Fruit fly (Drosophila melanogaster) whole organism, embryonic: ENCODE results near the gene fred.

Experiments
- Atf-2 ChIP-seq: fragments of 200-800 bp; sonication (Bioruptor generic); optimal IDR thresholded peaks from 2 replicates; lab custom pipeline; 2016; ENCODE audit warnings: missing biosample characterization, missing genetic modification characterization
- B-H1 ChIP-seq: fragments of 200-800 bp; sonication (Bioruptor generic); IDR thresholded peaks from 3 replicates; pipeline ENCODE4 v1.3.6; 2022; ENCODE audit warnings: missing biosample characterization, missing genetic modification characterization
- Bgb ChIP-seq: fragments of 200-800 bp; sonication (Bioruptor generic); IDR thresholded peaks from 2 replicates; pipeline ENCODE4 v1.3.6; 2022; ENCODE audit warnings: missing biosample characterization, missing genetic modification characterization; ENCODE audit not compliant: partially characterized antibody
- CG12299 ChIP-seq: fragments of 200-800 bp; sonication (Bioruptor generic); optimal IDR thresholded peaks from 2 replicates; lab custom pipeline; 2018; ENCODE audit warnings: missing biosample characterization, mild to moderate bottlenecking, missing genetic modification characterization
- CG13775 ChIP-seq: fragments of 200-800 bp; sonication (Bioruptor generic); optimal IDR thresholded peaks from 3 replicates; lab custom pipeline; 2017; ENCODE audit warnings: missing biosample characterization, mild to moderate bottlenecking, missing genetic modification characterization
- CG15696 ChIP-seq: fragments of 200-800 bp; sonication (Bioruptor generic); optimal IDR thresholded peaks from 2 replicates; lab custom pipeline; 2019; ENCODE audit warnings: missing biosample characterization, mild to moderate bottlenecking, missing genetic modification characterization, moderate library complexity
- CG16815 ChIP-seq: fragments of 200-800 bp; sonication (Bioruptor generic); optimal IDR thresholded peaks from 3 replicates; lab custom pipeline; 2017; ENCODE audit warnings: missing biosample characterization, mild to moderate bottlenecking, missing genetic modification characterization
- CG17912 ChIP-seq: fragments of 200-800 bp; sonication (Bioruptor generic); optimal IDR thresholded peaks from 2 replicates; lab custom pipeline; 2018; ENCODE audit warnings: missing biosample characterization, mild to moderate bottlenecking, missing genetic modification characterization
- CG32767 ChIP-seq: fragments of 200-800 bp; sonication (Bioruptor generic); IDR thresholded peaks from 2 replicates; pipeline ENCODE4 v1.3.6; 2022; ENCODE audit warnings: missing biosample characterization, missing genetic modification characterization
- CG4360 ChIP-seq: fragments of 200-800 bp; sonication (Bioruptor generic); IDR thresholded peaks from 2 replicates; pipeline ENCODE4 v1.3.6; 2022; ENCODE audit warnings: missing biosample characterization, missing genetic modification characterization
- CG7372 ChIP-seq: fragments of 200-800 bp; sonication (Bioruptor generic); IDR thresholded peaks from 2 replicates; pipeline ENCODE4 v1.3.6; 2022; ENCODE audit warnings: missing biosample characterization, missing genetic modification characterization
- CG7745 ChIP-seq: fragments of 200-800 bp; sonication (Bioruptor generic); optimal IDR thresholded peaks from 2 replicates; lab custom pipeline; 2018; ENCODE audit warnings: missing biosample characterization, mild to moderate bottlenecking, missing genetic modification characterization, moderate library complexity
- CG8359 ChIP-seq: fragments of 200-800 bp; sonication (Bioruptor generic); optimal IDR thresholded peaks from 2 replicates; lab custom pipeline; 2017; ENCODE audit warnings: missing biosample characterization, mild to moderate bottlenecking, missing genetic modification characterization, borderline replicate concordance
- CG8924 ChIP-seq: fragments of 200-800 bp; optimal IDR thresholded peaks from 3 replicates; lab custom pipeline; 2019; ENCODE audit warnings: missing biosample characterization, mild to moderate bottlenecking, missing genetic modification characterization, moderate library complexity
- Ets97D ChIP-seq: fragments of 200-800 bp; sonication (Bioruptor generic); optimal IDR thresholded peaks from 3 replicates; lab custom pipeline; 2016; ENCODE audit warnings: missing biosample characterization, missing genetic modification characterization
- Fer2 ChIP-seq: fragments of 200-800 bp; sonication (Bioruptor generic); optimal IDR thresholded peaks from 2 replicates; lab custom pipeline; 2018; ENCODE audit warnings: missing biosample characterization, mild to moderate bottlenecking, missing genetic modification characterization, moderate library complexity
- HLH4C ChIP-seq: fragments of 200-800 bp; sonication (Bioruptor generic); IDR thresholded peaks from 3 replicates; pipeline ENCODE4 v1.3.6; 2022; ENCODE audit warnings: missing biosample characterization, missing genetic modification characterization; ENCODE audit not compliant: partially characterized antibody
- Hr3 ChIP-seq: fragments of 200-800 bp; sonication (Bioruptor generic); optimal IDR thresholded peaks from 3 replicates; lab custom pipeline; 2016; ENCODE audit warnings: missing biosample characterization, missing genetic modification characterization
- Jarid2 ChIP-seq: fragments of 200-800 bp; sonication (Bioruptor generic); optimal IDR thresholded peaks from 3 replicates; lab custom pipeline; 2017; ENCODE audit warnings: mild to moderate bottlenecking, missing biosample characterization, missing genetic modification reagents, missing genetic modification characterization
- Lim3 ChIP-seq: fragments of 200-800 bp; sonication (Bioruptor generic); IDR thresholded peaks from 2 replicates; pipeline ENCODE4 v1.3.6; 2022; ENCODE audit warnings: missing biosample characterization, missing genetic modification characterization
- Mad ChIP-seq: fragments of 200-800 bp; sonication (Bioruptor generic); optimal IDR thresholded peaks from 2 replicates; lab custom pipeline; 2016; ENCODE audit warnings: missing biosample characterization, missing genetic modification characterization
- NC2α ChIP-seq: fragments of 200-800 bp; sonication (Bioruptor generic); optimal IDR thresholded peaks from 2 replicates; lab custom pipeline; 2016; ENCODE audit warnings: missing biosample characterization, missing genetic modification characterization
- Opbp ChIP-seq: fragments of 200-800 bp; sonication (Bioruptor generic); IDR thresholded peaks from 3 replicates; pipeline ENCODE4 v1.3.6; 2022; ENCODE audit warnings: missing biosample characterization, missing genetic modification characterization; ENCODE audit not compliant: partially characterized antibody
- PHDP ChIP-seq: fragments of 200-800 bp; sonication (Bioruptor generic); optimal IDR thresholded peaks from 3 replicates; lab custom pipeline; 2018; ENCODE audit warnings: missing biosample characterization, mild to moderate bottlenecking, missing genetic modification characterization, moderate library complexity
- Sry-δ ChIP-seq: fragments of 200-800 bp; sonication (Bioruptor generic); optimal IDR thresholded peaks from 2 replicates; lab custom pipeline; 2016; ENCODE audit warnings: missing biosample characterization, missing genetic modification characterization
- Taf1 ChIP-seq: fragments of 200-800 bp; sonication (Bioruptor generic); IDR thresholded peaks from 2 replicates; pipeline ENCODE4 v1.3.6; 2022; ENCODE audit warnings: missing biosample characterization, missing genetic modification characterization
- Tbp ChIP-seq: fragments of >200 bp; optimal IDR thresholded peaks from 2 replicates; lab custom pipeline; 2018; ENCODE audit warnings: missing biosample characterization, missing genetic modification characterization
- abd-A ChIP-seq: fragments of 200-800 bp; sonication (Bioruptor generic); optimal IDR thresholded peaks from 3 replicates; lab custom pipeline; 2019; ENCODE audit warnings: missing biosample characterization, mild to moderate bottlenecking, missing genetic modification characterization, moderate library complexity
- al ChIP-seq: fragments of 200-800 bp; sonication (Bioruptor generic); IDR thresholded peaks from 2 replicates; pipeline ENCODE4 v1.3.6; 2022; ENCODE audit warnings: missing biosample characterization, missing genetic modification characterization
- ara ChIP-seq: fragments of 200-800 bp; sonication (Bioruptor generic); IDR thresholded peaks from 2 replicates; pipeline ENCODE4 v1.3.6; 2022; ENCODE audit warnings: missing biosample characterization, missing genetic modification characterization
- bbx ChIP-seq: fragments of 200-800 bp; sonication (Bioruptor generic); IDR thresholded peaks from 2 replicates; pipeline ENCODE4 v1.3.6; 2022; ENCODE audit warnings: missing biosample characterization, missing genetic modification characterization; ENCODE audit not compliant: partially characterized antibody
- eyg ChIP-seq: fragments of 200-800 bp; sonication (Bioruptor generic); optimal IDR thresholded peaks from 3 replicates; lab custom pipeline; 2016; ENCODE audit warnings: missing biosample characterization, missing genetic modification characterization
- fd102C ChIP-seq: fragments of 200-800 bp; sonication (Bioruptor generic); optimal IDR thresholded peaks from 2 replicates; lab custom pipeline; 2018; ENCODE audit warnings: missing biosample characterization, mild to moderate bottlenecking, missing genetic modification characterization, moderate library complexity
- gem ChIP-seq: fragments of 200-800 bp; sonication (Bioruptor generic); optimal IDR thresholded peaks from 2 replicates; lab custom pipeline; 2019; ENCODE audit warnings: missing biosample characterization, mild to moderate bottlenecking, missing genetic modification characterization, moderate library complexity
- gfzf ChIP-seq: fragments of 200-800 bp; sonication (Bioruptor generic); optimal IDR thresholded peaks from 2 replicates; lab custom pipeline; 2016; ENCODE audit warnings: missing biosample characterization, mild to moderate bottlenecking, missing genetic modification characterization, moderate library complexity
- gt ChIP-seq: fragments of 200-800 bp; sonication (Bioruptor generic); IDR thresholded peaks from 2 replicates; pipeline ENCODE4 v1.3.6; 2022; ENCODE audit warnings: missing biosample characterization, missing genetic modification characterization
- ham ChIP-seq: fragments of 200-800 bp; sonication (Bioruptor generic); IDR thresholded peaks from 2 replicates; pipeline ENCODE4 v1.3.6; 2022; ENCODE audit warnings: missing biosample characterization, missing genetic modification characterization
- lmd ChIP-seq: fragments of 200-800 bp; sonication (Bioruptor generic); IDR thresholded peaks from 2 replicates; pipeline ENCODE4 v1.3.6; 2022; ENCODE audit warnings: missing biosample characterization, missing genetic modification characterization
- mam ChIP-seq: fragments of 200-800 bp; sonication (Bioruptor generic); optimal IDR thresholded peaks from 3 replicates; lab custom pipeline; 2016; ENCODE audit warnings: missing biosample characterization, missing genetic modification characterization
- oc ChIP-seq: fragments of 200-800 bp; sonication (Bioruptor generic); optimal IDR thresholded peaks from 2 replicates; lab custom pipeline; 2018; ENCODE audit warnings: missing biosample characterization, mild to moderate bottlenecking, missing genetic modification characterization, moderate library complexity
- org-1 ChIP-seq: fragments of 200-800 bp; sonication (Bioruptor generic); optimal IDR thresholded peaks from 2 replicates; lab custom pipeline; 2017; ENCODE audit warnings: missing biosample characterization, missing genetic modification characterization
- otp ChIP-seq: fragments of 200-800 bp; sonication (Bioruptor generic); IDR thresholded peaks from 3 replicates; pipeline ENCODE4, ENCODE4 v1.3.6; 2022; ENCODE audit warnings: missing biosample characterization, missing genetic modification characterization
- pzg ChIP-seq: fragments of 200-800 bp; sonication (Bioruptor generic); optimal IDR thresholded peaks from 3 replicates; lab custom pipeline; 2018; ENCODE audit warnings: missing biosample characterization, mild to moderate bottlenecking, missing genetic modification characterization, moderate library complexity
- toy ChIP-seq: fragments of 200-800 bp; sonication (Bioruptor generic); IDR thresholded peaks from 2 replicates; pipeline ENCODE4 v1.3.6; 2022; ENCODE audit warnings: missing biosample characterization, missing genetic modification characterization
- trem ChIP-seq: fragments of 200-800 bp; optimal IDR thresholded peaks from 3 replicates; lab custom pipeline; 2019; ENCODE audit warnings: missing biosample characterization, mild to moderate bottlenecking, missing genetic modification characterization, moderate library complexity
- zfh2 ChIP-seq: fragments of 200-800 bp; sonication (Bioruptor generic); optimal IDR thresholded peaks from 2 replicates; lab custom pipeline; 2016; ENCODE audit warnings: missing biosample characterization, missing genetic modification characterization

The fred gene

DNA sequence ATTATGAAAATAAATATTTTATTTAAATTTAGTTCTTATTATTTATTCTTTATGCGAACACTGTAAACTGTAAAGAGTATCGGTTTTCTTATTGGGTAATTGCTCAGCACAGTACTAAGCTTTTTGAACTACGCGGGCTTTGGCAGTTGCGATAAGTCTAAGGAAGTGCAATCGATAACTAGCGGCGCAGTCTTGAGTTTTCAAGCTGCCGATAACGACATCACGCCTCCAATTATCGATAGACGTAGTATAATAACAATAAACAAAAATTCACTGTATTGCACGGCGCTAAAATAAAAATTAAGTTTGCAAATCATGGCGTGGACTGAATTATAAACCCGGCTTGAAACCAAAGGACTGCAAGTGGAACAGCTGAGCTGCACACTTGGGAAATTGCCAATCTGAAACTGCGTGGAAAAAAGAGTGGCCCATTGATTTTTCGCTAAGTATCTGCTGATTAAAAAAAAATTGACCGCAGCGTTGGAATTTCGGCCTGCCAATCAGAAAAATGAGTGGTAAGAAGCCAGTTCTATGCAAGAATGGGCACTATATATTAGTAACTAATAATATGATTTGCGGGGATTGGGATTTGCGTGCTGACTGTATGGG is 123.9 kb downstream of the fred start, which contains the start of gene Cep97 (continued):
- TF ChIP-seq Tbp (no peak), gt (GFP tag; lab: Robert Waterston, UW) (no peak), CG7372 (GFP tag; lab: Robert Waterston, UW) (no peak), CG8359 (no peak), Lim3 (GFP tag; lab: Robert Waterston, UW) (no peak), CG13775 (no peak), oc (tag; lab: Kevin White, UChicago) (no peak), CG16815 (GFP tag; lab: Kevin White, UChicago) (no peak), fd102C (no peak), ara (GFP tag; lab: Robert Waterston, UW) (no peak), gem (no peak), mam (GFP tag; lab: Kevin White, UChicago) (no peak), org-1 (GFP tag; lab: Kevin White, UChicago) (no peak), CG15696 (tag; lab: Kevin White, UChicago) (no peak), pzg (GFP tag; lab: Kevin White, UChicago) (peak; percentile 57), Bgb (GFP tag; lab: Robert Waterston, UW) (peak; percentile 92), lmd (GFP tag; lab: Robert Waterston, UW) (no peak), PHDP (no peak), Jarid2 (no peak), CG8924 (tag; lab: Kevin White, UChicago) (peak; percentile 21), toy (GFP tag; lab: Robert Waterston, UW) (no peak), otp (GFP tag; lab: Robert Waterston, UW) (no peak), CG7745 (no peak), B-H1 (GFP tag; lab: Robert Waterston, UW) (no peak), Ets97D (GFP tag; lab: Kevin White, UChicago) (no peak), al (GFP tag; lab: Robert Waterston, UW) (no peak), CG32767 (GFP tag; lab: Robert Waterston, UW) (no peak), zfh2 (GFP tag; lab: Kevin White, UChicago) (no peak), CG4360 (GFP tag; lab: Robert Waterston, UW) (no peak), Sry-δ (GFP tag; lab: Kevin White, UChicago) (peak; percentile 67), ham (GFP tag; lab: Robert Waterston, UW) (no peak), Atf-2 (no peak), trem (tag; lab: Kevin White, UChicago) (peak; percentile 21), CG12299 (tag; lab: Kevin White, UChicago) (no peak), Taf1 (no peak), Opbp (peak; percentile 94), bbx (GFP tag; lab: Robert Waterston, UW) (peak; percentile 96), NC2α (GFP tag; lab: Kevin White, UChicago) (no peak), HLH4C (peak; percentile 98), abd-A (no peak), Hr3 (no peak), CG17912 (GFP tag; lab: Kevin White, UChicago) (no peak), Mad (no peak), gfzf (GFP tag; lab: Kevin White, UChicago) (peak; percentile 54), eyg (GFP tag; lab: Kevin White, UChicago) (no peak), Fer2 (tag; lab: Kevin White, UChicago) (no peak)
- TF ChIP-seq, all 482 proteins: peak for 66
